Worm (Caenorhabditis elegans) whole organism, mixed stage, embryonic: ENCODE measurements around the gene dnj-14.

Experiments used
- M03D4.4 ChIP-seq: sonication (generic microtip); optimal IDR thresholded peaks from 2 replicates; lab custom pipeline; 2017; ENCODE audit warnings: mild to moderate bottlenecking, missing genetic modification characterization, missing compliant biosample characterization
- bed-3 ChIP-seq: fragments of 200-800 bp; sonication (Bioruptor generic); optimal IDR thresholded peaks from 3 replicates; lab custom pipeline; 2018; ENCODE audit warnings: mild to moderate bottlenecking, missing genetic modification characterization, moderate library complexity, missing compliant biosample characterization
- blmp-1 ChIP-seq: fragments of 150-350 bp; optimal IDR thresholded peaks from 2 replicates; lab custom pipeline; 2014; ENCODE audit warnings: missing biosample characterization, missing genetic modification characterization
- ceh-43 ChIP-seq: fragments of 200-800 bp; sonication (Bioruptor generic); optimal IDR thresholded peaks from 2 replicates; lab custom pipeline; 2018; ENCODE audit warnings: mild to moderate bottlenecking, missing genetic modification characterization, moderate library complexity, missing compliant biosample characterization
- ces-1 ChIP-seq: fragments of 150-350 bp; optimal IDR thresholded peaks from 2 replicates; lab custom pipeline; 2014; ENCODE audit warnings: missing biosample characterization, missing genetic modification reagents, missing genetic modification characterization
- drap-1 ChIP-seq: fragments of 200-800 bp; sonication (Bioruptor generic); optimal IDR thresholded peaks from 3 replicates; lab custom pipeline; 2018; ENCODE audit warnings: mild to moderate bottlenecking, missing genetic modification characterization, missing compliant biosample characterization
- elt-1 ChIP-seq: sonication (generic microtip); optimal IDR thresholded peaks from 2 replicates; lab custom pipeline; 2017; ENCODE audit warnings: missing genetic modification characterization, mild to moderate bottlenecking, missing compliant biosample characterization, antibody characterized with exemption, moderate library complexity, borderline replicate concordance; ENCODE audit not compliant: insufficient read depth
- elt-3 ChIP-seq: fragments of 150-350 bp; optimal IDR thresholded peaks from 2 replicates; lab custom pipeline; 2014; ENCODE audit warnings: missing biosample characterization, missing genetic modification characterization
- flh-1 ChIP-seq: fragments of 200-800 bp; sonication (Bioruptor generic); optimal IDR thresholded peaks from 2 replicates; lab custom pipeline; 2018; ENCODE audit warnings: mild to moderate bottlenecking, missing genetic modification characterization, moderate library complexity, missing compliant biosample characterization
- ham-2 ChIP-seq: fragments of 200-800 bp; sonication (Bioruptor generic); optimal IDR thresholded peaks from 2 replicates; lab custom pipeline; 2018; ENCODE audit warnings: mild to moderate bottlenecking, missing genetic modification characterization, missing compliant biosample characterization
- hlh-1 ChIP-seq: fragments of 150-350 bp; optimal IDR thresholded peaks from 2 replicates; lab custom pipeline; 2014; ENCODE audit warnings: missing biosample characterization, missing genetic modification reagents, missing genetic modification characterization
- lin-13 ChIP-seq: fragments of 150-350 bp; optimal IDR thresholded peaks from 2 replicates; lab custom pipeline; 2014; ENCODE audit warnings: missing biosample characterization, missing genetic modification characterization
- lin-32 ChIP-seq: fragments of 200-800 bp; sonication (Bioruptor generic); optimal IDR thresholded peaks from 2 replicates; lab custom pipeline; 2018; ENCODE audit warnings: mild to moderate bottlenecking, missing genetic modification characterization, missing compliant biosample characterization
- lsy-2 ChIP-seq: fragments of 150-350 bp; optimal IDR thresholded peaks from 2 replicates; lab custom pipeline; 2014; ENCODE audit warnings: missing biosample characterization, missing genetic modification characterization
- mab-5 ChIP-seq: fragments of 150-350 bp; optimal IDR thresholded peaks from 2 replicates; lab custom pipeline; 2014; ENCODE audit warnings: missing biosample characterization, missing genetic modification characterization
- mep-1 ChIP-seq: fragments of 150-350 bp; optimal IDR thresholded peaks from 2 replicates; lab custom pipeline; 2017; ENCODE audit warnings: missing biosample characterization, missing genetic modification reagents, missing genetic modification characterization, inconsistent platforms
- nhr-12 ChIP-seq: fragments of 150-350 bp; optimal IDR thresholded peaks from 2 replicates; lab custom pipeline; 2014; ENCODE audit warnings: missing biosample characterization, missing genetic modification characterization
- nhr-2 ChIP-seq: fragments of 150-350 bp; optimal IDR thresholded peaks from 2 replicates; lab custom pipeline; 2014; ENCODE audit warnings: missing biosample characterization, missing genetic modification characterization
- nhr-237 ChIP-seq: fragments of 150-350 bp; optimal IDR thresholded peaks from 2 replicates; lab custom pipeline; 2014; ENCODE audit warnings: missing biosample characterization, missing genetic modification characterization
- nhr-28 ChIP-seq: fragments of 150-350 bp; optimal IDR thresholded peaks from 2 replicates; lab custom pipeline; 2014; ENCODE audit warnings: missing biosample characterization, missing genetic modification characterization
- nhr-76 ChIP-seq: sonication (generic microtip); optimal IDR thresholded peaks from 2 replicates; lab custom pipeline; 2017; ENCODE audit warnings: missing biosample characterization, missing genetic modification characterization
- pha-4 ChIP-seq: fragments of 150-350 bp; optimal IDR thresholded peaks from 2 replicates; lab custom pipeline; 2018; ENCODE audit warnings: missing biosample characterization, missing genetic modification reagents, missing genetic modification characterization
- sem-2 ChIP-seq: fragments of 200-800 bp; sonication (Bioruptor generic); optimal IDR thresholded peaks from 2 replicates; lab custom pipeline; 2018; ENCODE audit warnings: mild to moderate bottlenecking, missing genetic modification characterization, missing compliant biosample characterization
- snpc-4 ChIP-seq: fragments of 150-350 bp; optimal IDR thresholded peaks from 2 replicates; lab custom pipeline; 2014; ENCODE audit warnings: missing biosample characterization, missing genetic modification characterization
- tbx-8 ChIP-seq: fragments of 200-800 bp; sonication (Bioruptor generic); optimal IDR thresholded peaks from 2 replicates; lab custom pipeline; 2018; ENCODE audit warnings: mild to moderate bottlenecking, missing genetic modification characterization, moderate library complexity, missing compliant biosample characterization
- unc-120 ChIP-seq: sonication (generic microtip); optimal IDR thresholded peaks from 2 replicates; lab custom pipeline; 2017; ENCODE audit warnings: missing genetic modification characterization, missing compliant biosample characterization; ENCODE audit not compliant: poor library complexity, severe bottlenecking
- unc-39 ChIP-seq: fragments of 150-350 bp; optimal IDR thresholded peaks from 2 replicates; lab custom pipeline; 2014; ENCODE audit warnings: missing biosample characterization, missing genetic modification characterization
- unc-62 ChIP-seq: fragments of 150-350 bp; optimal IDR thresholded peaks from 2 replicates; lab custom pipeline; 2014; ENCODE audit warnings: missing biosample characterization, missing genetic modification reagents, missing genetic modification characterization
- zip-8 ChIP-seq: fragments of 150-350 bp; optimal IDR thresholded peaks from 2 replicates; lab custom pipeline; 2014; ENCODE audit warnings: missing biosample characterization, missing genetic modification characterization

The dnj-14 gene

DNA sequence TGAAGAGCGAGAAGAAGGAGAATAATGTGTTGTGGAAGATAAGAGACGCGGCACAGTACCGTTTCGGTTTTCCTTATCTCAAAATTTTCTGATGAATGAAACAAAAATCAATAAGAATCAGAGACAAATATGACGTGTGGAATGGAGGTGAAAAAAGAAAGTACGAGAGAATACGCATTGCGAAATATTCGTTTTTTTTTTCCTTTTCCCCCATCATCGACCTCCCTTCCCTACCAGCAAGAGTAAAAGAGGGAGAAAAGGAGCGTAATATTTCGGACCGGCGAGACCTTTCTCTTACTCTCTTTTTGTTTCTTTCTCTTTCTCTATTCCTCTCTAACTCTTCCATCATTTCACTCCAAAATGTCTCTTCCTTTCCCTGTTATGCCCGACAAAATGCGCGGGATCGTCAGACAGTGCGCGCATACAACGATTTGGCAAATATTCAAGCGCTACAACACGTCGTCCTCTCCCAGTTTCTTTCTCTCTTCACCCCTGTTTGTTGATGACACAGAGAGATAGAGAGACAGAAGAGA lies 49.2 kb downstream of the dnj-14 start:
- TF ChIP-seq unc-62 (GFP tag; lab: Kevin White, UChicago) (peak; percentile 12), mab-5 (no peak), lin-13 (tag; lab: Kevin White, UChicago) (no peak), blmp-1 (peak; percentile 64), ham-2 (peak; percentile 46), sem-2 (GFP tag; lab: Kevin White, UChicago) (no peak), tbx-8 (GFP tag; lab: Kevin White, UChicago) (no peak), drap-1 (GFP tag; lab: Kevin White, UChicago) (no peak), pha-4 (peak; percentile 62), elt-3 (tag; lab: Kevin White, UChicago) (peak; percentile 67), M03D4.4 (tag; lab: Kevin White, UChicago) (no peak), ces-1 (GFP tag; lab: Kevin White, UChicago) (no peak), nhr-76 (tag; lab: Kevin White, UChicago) (no peak), snpc-4 (no peak), hlh-1 (tag; lab: Kevin White, UChicago) (no peak), mep-1 (tag; lab: Kevin White, UChicago) (peak; percentile 21), bed-3 (GFP tag; lab: Kevin White, UChicago) (no peak), unc-120 (tag; lab: Kevin White, UChicago) (peak; percentile 51), nhr-2 (no peak), nhr-237 (tag; lab: Kevin White, UChicago) (peak; percentile 36), zip-8 (tag; lab: Kevin White, UChicago) (no peak), nhr-12 (tag; lab: Kevin White, UChicago) (no peak), nhr-28 (tag; lab: Kevin White, UChicago) (no peak)

DNA sequence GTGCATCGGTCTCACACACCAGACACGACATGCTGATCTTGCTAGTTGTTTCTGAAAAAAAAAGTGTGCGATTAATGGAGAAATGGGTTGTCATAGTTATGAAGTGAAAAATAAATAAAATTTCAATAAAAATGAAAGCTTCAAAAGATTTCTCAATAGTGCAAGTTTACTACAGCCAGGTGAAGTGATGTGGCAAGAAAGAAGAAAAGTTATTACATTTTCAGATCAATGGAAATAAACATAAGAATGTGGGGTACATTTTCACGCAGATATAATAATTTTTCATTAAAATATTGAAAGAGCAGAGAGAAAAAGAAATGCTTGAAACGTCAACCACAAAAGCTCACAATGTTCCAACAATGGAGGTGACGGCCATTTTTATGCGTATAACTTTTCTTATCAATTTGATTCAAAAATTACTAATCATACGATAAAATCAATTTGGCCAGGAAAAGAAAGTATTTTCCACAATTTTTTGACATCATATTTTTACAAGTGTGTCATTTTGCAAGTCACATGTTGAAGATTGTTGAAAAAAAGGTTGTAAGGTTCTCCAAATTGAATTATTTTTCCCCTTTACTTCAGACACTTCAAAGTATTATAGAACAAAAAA lies 51.2 kb downstream of the dnj-14 start, which contains the start of gene nhr-45:
nhr-45 (minus strand) TSS at position 51 of the 613 bp plus-strand sequence.
- TF ChIP-seq ces-1 (GFP tag; lab: Kevin White, UChicago) (no peak), elt-1 (tag; lab: Kevin White, UChicago) (no peak), lsy-2 (tag; lab: Kevin White, UChicago) (no peak), snpc-4 (no peak), M03D4.4 (tag; lab: Kevin White, UChicago) (no peak), unc-39 (tag; lab: Kevin White, UChicago) (no peak), mab-5 (no peak), drap-1 (GFP tag; lab: Kevin White, UChicago) (no peak), lin-32 (GFP tag; lab: Kevin White, UChicago) (no peak), flh-1 (GFP tag; lab: Kevin White, UChicago) (no peak), tbx-8 (GFP tag; lab: Kevin White, UChicago) (no peak), nhr-12 (tag; lab: Kevin White, UChicago) (no peak), ceh-43 (GFP tag; lab: Kevin White, UChicago) (no peak)
